Fruit fly (Drosophila melanogaster): ENCODE measurements around the gene CG14115.

Gene CG14115

DNA sequence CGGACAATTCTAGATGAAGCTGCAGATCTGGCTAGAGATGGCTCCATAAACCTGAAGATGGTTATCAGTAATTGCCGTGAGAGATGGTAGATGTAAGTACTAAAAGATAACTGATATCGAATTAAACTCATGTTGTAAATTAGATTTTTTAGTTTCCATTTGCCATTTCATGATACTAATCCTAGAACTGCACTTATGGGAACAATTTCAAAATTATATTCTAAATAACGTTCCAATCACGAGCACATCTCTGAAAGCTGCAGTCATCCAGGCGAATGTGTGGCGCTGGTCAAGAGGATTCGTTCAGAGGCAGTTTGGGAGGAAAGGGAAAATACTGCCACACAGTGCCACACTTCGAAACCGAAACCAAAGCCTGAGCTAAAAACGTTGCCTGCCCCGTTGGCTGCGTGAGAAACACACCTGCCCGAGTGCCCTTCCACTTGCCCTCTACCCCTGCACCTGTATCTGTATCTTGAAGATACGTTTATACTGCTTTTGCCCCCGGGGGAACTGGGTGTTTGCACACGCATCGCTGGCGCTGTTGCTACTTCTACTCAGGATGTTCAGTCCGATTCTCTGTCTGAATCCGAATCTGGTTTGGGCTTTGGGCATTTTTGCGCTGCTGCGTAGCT is 46.2 kb upstream of the CG14115 start (continued):
- TF ChIP-seq CG12219 (GFP tag; optimal IDR thresholded peaks at IDR 0.05) = no peak
- TF ChIP-seq D19B (GFP tag; optimal IDR thresholded peaks at IDR 0.05) = no peak
- no peak for TF ChIP-seq CkIIα-i1 (GFP tag; IDR thresholded peaks at IDR 0.05)
- peak; percentile 35 for TF ChIP-seq nom (GFP tag; optimal IDR thresholded peaks at IDR 0.05)
- TF ChIP-seq CG3407 (GFP tag; optimal IDR thresholded peaks at IDR 0.05) = no peak
- TF ChIP-seq CG8388 (GFP tag; optimal IDR thresholded peaks at IDR 0.05) = no peak
- TF ChIP-seq Hr78 (GFP tag; optimal IDR thresholded peaks at IDR 0.05) = no peak
- no peak for TF ChIP-seq CG17912 (GFP tag; optimal IDR thresholded peaks at IDR 0.05)
- no peak for TF ChIP-seq Hr39 (optimal IDR thresholded peaks at IDR 0.05)
- no peak for TF ChIP-seq aop (GFP tag; IDR thresholded peaks at IDR 0.05)
- no peak for TF ChIP-seq pho (GFP tag; optimal IDR thresholded peaks at IDR 0.05)
- no peak for TF ChIP-seq CG13296 (GFP tag; optimal IDR thresholded peaks at IDR 0.05)
- no peak for TF ChIP-seq CG7372 (GFP tag; IDR thresholded peaks at IDR 0.05)
- no peak for TF ChIP-seq jing (GFP tag; optimal IDR thresholded peaks at IDR 0.05)
- TF ChIP-seq CG2199 (GFP tag; IDR thresholded peaks at IDR 0.05) = no peak
- no peak for TF ChIP-seq CG4404 (GFP tag; IDR thresholded peaks at IDR 0.05)
- no peak for TF ChIP-seq CG15514 (GFP tag; optimal IDR thresholded peaks at IDR 0.05)
- TF ChIP-seq Ets65A (GFP tag) = peak; percentile 55
- no peak for TF ChIP-seq CG4854 (GFP tag; optimal IDR thresholded peaks at IDR 0.05)
- TF ChIP-seq CG10267 (tag; optimal IDR thresholded peaks at IDR 0.05) = no peak
- TF ChIP-seq CG9437 (GFP tag; optimal IDR thresholded peaks at IDR 0.05) = no peak
- TF ChIP-seq CG12236 (GFP tag; optimal IDR thresholded peaks at IDR 0.05) = no peak
- TF ChIP-seq CG3065 (GFP tag; optimal IDR thresholded peaks at IDR 0.05) = no peak
- TF ChIP-seq ac (GFP tag; optimal IDR thresholded peaks at IDR 0.05) = peak; percentile 73
- TF ChIP-seq Mrtf (GFP tag; IDR thresholded peaks at IDR 0.05) = no peak
- TF ChIP-seq CG6254 (GFP tag; optimal IDR thresholded peaks at IDR 0.05) = no peak
- no peak for TF ChIP-seq CG8765 (GFP tag; IDR thresholded peaks at IDR 0.05)
- peak; percentile 18; the same call in 1 of the 3 replicates for TF ChIP-seq vnd (GFP tag; IDR thresholded peaks at IDR 0.05; ENCODE audit: partially characterized antibody)
- TF ChIP-seq Drgx (GFP tag; IDR thresholded peaks at IDR 0.05) = 0 out of 2 replicates have a peak, but pooled peaks have one; percentile 16
- TF ChIP-seq Ptx1 (GFP tag; IDR thresholded peaks at IDR 0.05) = no peak
- TF ChIP-seq mam (GFP tag; optimal IDR thresholded peaks at IDR 0.05) = no peak
- no peak for TF ChIP-seq ranshi (GFP tag; IDR thresholded peaks at IDR 0.05)
- TF ChIP-seq inv (GFP tag; IDR thresholded peaks at IDR 0.05; ENCODE audit: partially characterized antibody) = no peak
- no peak for TF ChIP-seq onecut (GFP tag; IDR thresholded peaks at IDR 0.05)
- no peak for TF ChIP-seq CG14965 (GFP tag; optimal IDR thresholded peaks at IDR 0.05; ENCODE audit: borderline replicate concordance)
- peak; percentile 45 for TF ChIP-seq crol (GFP tag; IDR thresholded peaks at IDR 0.05)
- TF ChIP-seq BEAF-32 (GFP tag; optimal IDR thresholded peaks at IDR 0.05) = peak; percentile 6
- no peak for TF ChIP-seq her (GFP tag; optimal IDR thresholded peaks at IDR 0.05)

DNA sequence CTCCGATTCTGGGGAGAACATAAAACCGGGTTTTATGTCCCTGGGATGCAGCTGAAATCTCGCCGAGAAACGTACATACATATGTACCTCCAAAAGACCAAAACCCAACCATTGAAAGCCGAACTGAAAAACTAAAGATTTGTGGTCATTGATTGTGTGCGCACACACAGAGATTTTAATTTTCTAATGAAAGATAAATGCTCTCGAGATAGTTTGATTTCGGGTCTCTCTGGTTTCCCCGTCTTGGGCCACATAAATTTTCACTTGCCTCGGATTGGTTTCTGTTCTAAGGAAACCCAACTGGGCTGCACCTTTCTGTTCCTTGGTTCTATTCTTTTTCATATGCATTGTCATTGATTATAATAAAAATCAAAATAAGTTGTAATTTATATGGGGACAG is 44.6 kb upstream of the CG14115 start:
- TF ChIP-seq hbn (GFP tag; IDR thresholded peaks at IDR 0.05; ENCODE audit: partially characterized antibody) (no peak), sens (GFP tag) (peak; percentile 30), Stat92E (GFP tag; optimal IDR thresholded peaks at IDR 0.05) (peak in 1 of 3 experiments; percentile 67), Rx (GFP tag; IDR thresholded peaks at IDR 0.05) (no peak), run (tag; optimal IDR thresholded peaks at IDR 0.05) (no peak), grn (GFP tag; optimal IDR thresholded peaks at IDR 0.05) (peak; percentile 83), ac (GFP tag; optimal IDR thresholded peaks at IDR 0.05) (peak; percentile 27), CG7745 (tag; optimal IDR thresholded peaks at IDR 0.05) (peak; percentile 24), CG2199 (GFP tag; IDR thresholded peaks at IDR 0.05) (peak; percentile 85)
